Fruit fly (Drosophila melanogaster) whole organism, embryonic: ENCODE measurements around the gene CG8319.
A peak's percentile ranks its signal among the peaks of the same experiment; 100 is the strongest.

Experiments
- ATbp ChIP-seq: fragments of 200-800 bp; sonication (Bioruptor generic); optimal IDR thresholded peaks from 2 replicates; lab custom pipeline; 2017; ENCODE audit warnings: missing biosample characterization, mild to moderate bottlenecking, missing genetic modification characterization, missing genetic modification reagents
- Atf3 ChIP-seq: fragments of 200-800 bp; sonication (Bioruptor generic); optimal IDR thresholded peaks from 3 replicates; lab custom pipeline; 2016; ENCODE audit warnings: missing biosample characterization, missing genetic modification characterization
- Bdp1 ChIP-seq: fragments of 200-800 bp; sonication (Bioruptor generic); optimal IDR thresholded peaks from 3 replicates; lab custom pipeline; 2016; ENCODE audit warnings: missing biosample characterization, missing genetic modification characterization
- CG10267 ChIP-seq: fragments of 200-800 bp; sonication (Bioruptor generic); optimal IDR thresholded peaks from 2 replicates; lab custom pipeline; 2018; ENCODE audit warnings: missing biosample characterization, mild to moderate bottlenecking, missing genetic modification characterization, moderate library complexity
- CG10321 ChIP-seq: fragments of 200-800 bp; sonication (Bioruptor generic); IDR thresholded peaks from 2 replicates; pipeline ENCODE4 v1.3.6; 2022; ENCODE audit warnings: missing biosample characterization, missing genetic modification characterization
- CG10431 ChIP-seq: fragments of 200-800 bp; sonication (Bioruptor generic); optimal IDR thresholded peaks from 3 replicates; lab custom pipeline; 2018; ENCODE audit warnings: missing biosample characterization, mild to moderate bottlenecking, missing genetic modification characterization
- CG10959 ChIP-seq: fragments of 200-800 bp; sonication (Bioruptor generic); IDR thresholded peaks from 2 replicates; pipeline ENCODE4 v1.3.6; 2022; ENCODE audit warnings: missing biosample characterization, missing genetic modification characterization
- CG11093 ChIP-seq: fragments of 200-800 bp; sonication (Bioruptor generic); IDR thresholded peaks from 3 replicates; pipeline ENCODE4 v1.3.6; 2022; ENCODE audit warnings: missing biosample characterization, missing genetic modification characterization
- CG12071 ChIP-seq: fragments of 200-800 bp; sonication (Bioruptor generic); optimal IDR thresholded peaks from 3 replicates; lab custom pipeline; 2018; ENCODE audit warnings: missing biosample characterization, mild to moderate bottlenecking, missing genetic modification characterization
- CG1233 ChIP-seq: fragments of 200-800 bp; sonication (Bioruptor generic); optimal IDR thresholded peaks from 4 replicates; lab custom pipeline; 2018; ENCODE audit warnings: missing biosample characterization, mild to moderate bottlenecking, missing genetic modification characterization
- CG13123 ChIP-seq: fragments of 200-800 bp; sonication (Bioruptor generic); optimal IDR thresholded peaks from 2 replicates; lab custom pipeline; 2016; ENCODE audit warnings: missing biosample characterization, missing genetic modification characterization
- CG15269 ChIP-seq: fragments of 200-800 bp; sonication (Bioruptor generic); optimal IDR thresholded peaks from 2 replicates; lab custom pipeline; 2018; ENCODE audit warnings: missing biosample characterization, mild to moderate bottlenecking, missing genetic modification characterization, moderate library complexity
- CG1603 ChIP-seq: fragments of 200-800 bp; sonication (Bioruptor generic); optimal IDR thresholded peaks from 2 replicates; lab custom pipeline; 2019; ENCODE audit warnings: missing biosample characterization, mild to moderate bottlenecking, missing genetic modification characterization, moderate library complexity
- CG17568 ChIP-seq: fragments of 200-800 bp; sonication (Bioruptor generic); optimal IDR thresholded peaks from 2 replicates; lab custom pipeline; 2018; ENCODE audit warnings: missing biosample characterization, mild to moderate bottlenecking, missing genetic modification characterization, moderate library complexity
- CG2199 ChIP-seq: fragments of 200-800 bp; sonication (Bioruptor generic); IDR thresholded peaks from 3 replicates; pipeline ENCODE4 v1.3.6; 2022; ENCODE audit warnings: missing biosample characterization, missing genetic modification characterization
- CG2712 ChIP-seq: fragments of 200-800 bp; optimal IDR thresholded peaks from 3 replicates; lab custom pipeline; 2019; ENCODE audit warnings: missing biosample characterization, mild to moderate bottlenecking, missing genetic modification characterization, moderate library complexity
- CG30403 ChIP-seq: fragments of 200-800 bp; sonication (Bioruptor generic); optimal IDR thresholded peaks from 3 replicates; lab custom pipeline; 2016; ENCODE audit warnings: missing biosample characterization, missing genetic modification characterization
- CG6254 ChIP-seq: fragments of 200-800 bp; sonication (Bioruptor generic); optimal IDR thresholded peaks from 3 replicates; lab custom pipeline; 2017; ENCODE audit warnings: mild to moderate bottlenecking, missing biosample characterization, missing genetic modification reagents, missing genetic modification characterization
- CG6689 ChIP-seq: fragments of 200-800 bp; sonication (Bioruptor generic); IDR thresholded peaks from 2 replicates; pipeline ENCODE4 v1.3.6; 2022; ENCODE audit warnings: missing biosample characterization, missing genetic modification characterization
- CG6791 ChIP-seq: fragments of 200-800 bp; sonication (Bioruptor generic); IDR thresholded peaks from 3 replicates; pipeline ENCODE4 v1.3.6; 2022; ENCODE audit warnings: missing biosample characterization, missing genetic modification characterization; ENCODE audit not compliant: partially characterized antibody
- CG6854 ChIP-seq: fragments of 200-800 bp; sonication (Bioruptor generic); optimal IDR thresholded peaks from 3 replicates; lab custom pipeline; 2017; ENCODE audit warnings: missing biosample characterization, mild to moderate bottlenecking, missing genetic modification characterization
- CG7271 ChIP-seq: fragments of 200-800 bp; sonication (Bioruptor generic); optimal IDR thresholded peaks from 2 replicates; lab custom pipeline; 2018; ENCODE audit warnings: missing biosample characterization, mild to moderate bottlenecking, missing genetic modification characterization, moderate library complexity
- CG8388 ChIP-seq: fragments of 200-800 bp; sonication (Bioruptor generic); optimal IDR thresholded peaks from 2 replicates; lab custom pipeline; 2019; ENCODE audit warnings: missing biosample characterization, mild to moderate bottlenecking, missing genetic modification characterization, moderate library complexity
- Dad ChIP-seq: fragments of 200-800 bp; sonication (Bioruptor generic); optimal IDR thresholded peaks from 3 replicates; lab custom pipeline; 2016; ENCODE audit warnings: missing biosample characterization, missing genetic modification characterization
- Dek ChIP-seq: fragments of 200-800 bp; sonication (Bioruptor generic); optimal IDR thresholded peaks from 3 replicates; lab custom pipeline; 2019; ENCODE audit warnings: missing biosample characterization, mild to moderate bottlenecking, missing genetic modification characterization, moderate library complexity
- Eip74EF ChIP-seq, 2 experiments: fragments of 200-800 bp in 1 of 2; fragments of >200 bp in 1 of 2; sonication (Bioruptor generic) in 1 of 2; optimal IDR thresholded peaks; 2 replicates each; lab custom pipeline; 2017 to 2019; ENCODE audit warnings: missing biosample characterization in 2 of 2, missing genetic modification characterization in 2 of 2, mild to moderate bottlenecking in 1 of 2, moderate library complexity in 1 of 2
- Gug ChIP-seq: fragments of 200-800 bp; sonication (Bioruptor generic); IDR thresholded peaks from 4 replicates; pipeline ENCODE4 v1.3.6; 2022; ENCODE audit warnings: missing biosample characterization, missing genetic modification characterization
- HLH4C ChIP-seq: fragments of 200-800 bp; sonication (Bioruptor generic); IDR thresholded peaks from 3 replicates; pipeline ENCODE4 v1.3.6; 2022; ENCODE audit warnings: missing biosample characterization, missing genetic modification characterization; ENCODE audit not compliant: partially characterized antibody
- Hand ChIP-seq: fragments of 200-800 bp; sonication (Bioruptor generic); optimal IDR thresholded peaks from 2 replicates; lab custom pipeline; 2017; ENCODE audit warnings: mild to moderate bottlenecking, missing biosample characterization, missing genetic modification reagents, missing genetic modification characterization
- HmgZ ChIP-seq: fragments of 200-800 bp; sonication (Bioruptor generic); optimal IDR thresholded peaks from 2 replicates; lab custom pipeline; 2018; ENCODE audit warnings: missing biosample characterization, mild to moderate bottlenecking, missing genetic modification characterization
- Pdp1 ChIP-seq, 2 experiments: fragments of 200-800 bp; sonication (Bioruptor generic); optimal IDR thresholded peaks; 3 replicates each; lab custom pipeline; 2016; ENCODE audit warnings: missing biosample characterization in 2 of 2, missing genetic modification characterization in 2 of 2, mild to moderate bottlenecking in 1 of 2, moderate library complexity in 1 of 2
- Ravus ChIP-seq: fragments of 200-800 bp; sonication (Bioruptor generic); IDR thresholded peaks from 2 replicates; pipeline ENCODE4 v1.3.6; 2022; ENCODE audit warnings: missing biosample characterization, missing genetic modification characterization
- Six4 ChIP-seq: fragments of 200-800 bp; sonication (Bioruptor generic); optimal IDR thresholded peaks from 2 replicates; lab custom pipeline; 2016; ENCODE audit warnings: missing biosample characterization, missing genetic modification characterization
- Sry-β ChIP-seq: fragments of 200-800 bp; sonication (Bioruptor generic); optimal IDR thresholded peaks from 2 replicates; lab custom pipeline; 2018; ENCODE audit warnings: missing biosample characterization, mild to moderate bottlenecking, missing genetic modification characterization, moderate library complexity
- aop ChIP-seq: fragments of 200-800 bp; sonication (Bioruptor generic); IDR thresholded peaks from 2 replicates; pipeline ENCODE4 v1.3.6; 2022; ENCODE audit warnings: missing biosample characterization, missing genetic modification characterization
- ash1 ChIP-seq: fragments of 200-800 bp; sonication (Bioruptor generic); optimal IDR thresholded peaks from 2 replicates; lab custom pipeline; 2018; ENCODE audit warnings: missing biosample characterization, mild to moderate bottlenecking, missing genetic modification characterization
- bbx ChIP-seq: fragments of 200-800 bp; sonication (Bioruptor generic); IDR thresholded peaks from 2 replicates; pipeline ENCODE4 v1.3.6; 2022; ENCODE audit warnings: missing biosample characterization, missing genetic modification characterization; ENCODE audit not compliant: partially characterized antibody
- br ChIP-seq: fragments of >200 bp; optimal IDR thresholded peaks from 2 replicates; lab custom pipeline; 2017
- corto ChIP-seq: fragments of 200-800 bp; sonication (Bioruptor generic); optimal IDR thresholded peaks from 2 replicates; lab custom pipeline; 2016; ENCODE audit warnings: missing biosample characterization, mild to moderate bottlenecking, missing genetic modification characterization, moderate library complexity
- crp ChIP-seq, 2 experiments: fragments of 200-800 bp; sonication (Bioruptor generic); optimal IDR thresholded peaks; 2 replicates in 1 of 2; 3 replicates in 1 of 2; lab custom pipeline; 2017; ENCODE audit warnings: missing biosample characterization in 2 of 2, missing genetic modification characterization in 2 of 2, mild to moderate bottlenecking in 1 of 2, moderate library complexity in 1 of 2
- dpn ChIP-seq, 2 experiments: fragments of 200-800 bp; sonication (Bioruptor generic); optimal IDR thresholded peaks; 3 replicates each; lab custom pipeline; 2016; ENCODE audit warnings: missing biosample characterization in 2 of 2, missing genetic modification characterization in 2 of 2
- knrl ChIP-seq: fragments of 200-800 bp; sonication (Bioruptor generic); IDR thresholded peaks from 3 replicates; pipeline ENCODE4 v1.3.6; 2022; ENCODE audit warnings: missing biosample characterization, missing genetic modification characterization; ENCODE audit not compliant: partially characterized antibody
- lab ChIP-seq: fragments of 200-800 bp; sonication (Bioruptor generic); optimal IDR thresholded peaks from 3 replicates; lab custom pipeline; 2017; ENCODE audit warnings: missing biosample characterization, missing genetic modification characterization, mild to moderate bottlenecking, moderate library complexity, missing genetic modification reagents
- maf-S ChIP-seq: fragments of 200-800 bp; sonication (Bioruptor generic); optimal IDR thresholded peaks from 2 replicates; lab custom pipeline; 2016; ENCODE audit warnings: missing biosample characterization, missing genetic modification characterization
- nerfin-1 ChIP-seq: fragments of 200-800 bp; sonication (Bioruptor generic); optimal IDR thresholded peaks from 3 replicates; lab custom pipeline; 2019; ENCODE audit warnings: missing biosample characterization, mild to moderate bottlenecking, missing genetic modification characterization, moderate library complexity
- onecut ChIP-seq: fragments of 200-800 bp; sonication (Bioruptor generic); IDR thresholded peaks from 2 replicates; pipeline ENCODE4 v1.3.6; 2022; ENCODE audit warnings: missing biosample characterization, missing genetic modification characterization
- otp ChIP-seq: fragments of 200-800 bp; sonication (Bioruptor generic); IDR thresholded peaks from 3 replicates; pipeline ENCODE4, ENCODE4 v1.3.6; 2022; ENCODE audit warnings: missing biosample characterization, missing genetic modification characterization
- p53 ChIP-seq: fragments of 200-800 bp; sonication (Bioruptor generic); optimal IDR thresholded peaks from 2 replicates; lab custom pipeline; 2016; ENCODE audit warnings: missing biosample characterization, missing genetic modification characterization
- phol ChIP-seq: fragments of 200-800 bp; sonication (Bioruptor generic); optimal IDR thresholded peaks from 3 replicates; lab custom pipeline; 2018; ENCODE audit warnings: missing biosample characterization, mild to moderate bottlenecking, missing genetic modification characterization, moderate library complexity
- sc ChIP-seq, 3 experiments: fragments of >200 bp in 2 of 3; fragments of 200-800 bp in 1 of 3; sonication (Bioruptor generic) in 1 of 3; optimal IDR thresholded peaks; 2 replicates in 2 of 3; 3 replicates in 1 of 3; lab custom pipeline; 2017; ENCODE audit warnings: mild to moderate bottlenecking in 1 of 3, missing biosample characterization in 1 of 3, missing genetic modification characterization in 1 of 3, missing genetic modification reagents in 1 of 3
- vnd ChIP-seq: fragments of 200-800 bp; sonication (Bioruptor generic); IDR thresholded peaks from 3 replicates; pipeline ENCODE4 v1.3.6; 2022; ENCODE audit warnings: missing biosample characterization, missing genetic modification characterization; ENCODE audit not compliant: partially characterized antibody

The CG8319 gene

DNA sequence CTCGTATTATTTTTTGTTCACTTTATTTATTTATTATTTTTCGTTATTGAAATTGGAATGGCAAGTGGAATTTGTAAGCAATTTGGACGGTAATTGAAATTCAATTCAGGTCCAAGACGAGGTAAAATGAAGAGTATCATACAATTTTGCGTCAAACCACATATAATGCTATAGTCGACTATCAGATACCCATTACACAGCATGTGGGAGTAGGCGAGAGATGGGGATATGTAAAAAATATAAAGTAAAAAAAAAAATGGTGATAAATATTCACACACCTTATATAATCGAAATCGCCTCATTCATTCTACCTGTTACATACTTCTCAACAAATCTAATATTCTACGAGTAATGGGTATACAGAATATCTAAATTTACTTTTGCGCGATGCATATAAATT, 14.9 kb upstream of the CG8319 start (continued):
- no peak for TF ChIP-seq CG11093 (GFP tag; lab: Robert Waterston, UW)
- no peak for TF ChIP-seq CG13123 (GFP tag; lab: Kevin White, UChicago)
- no peak for TF ChIP-seq dpn (GFP tag; optimal IDR thresholded peaks at IDR 0.05; lab: Kevin White, UChicago)
- no peak for TF ChIP-seq CG7271 (tag; lab: Kevin White, UChicago)
- no peak for TF ChIP-seq CG6689 (GFP tag; lab: Robert Waterston, UW)
- TF ChIP-seq lab (GFP tag; lab: Kevin White, UChicago), result no peak
- TF ChIP-seq ash1 (GFP tag; lab: Kevin White, UChicago), result no peak
- no peak for TF ChIP-seq Dad (GFP tag; lab: Kevin White, UChicago)
- TF ChIP-seq CG10321 (GFP tag; lab: Robert Waterston, UW), result no peak
- peak; percentile 68 for TF ChIP-seq vnd
- no peak for TF ChIP-seq nerfin-1 (tag; lab: Kevin White, UChicago)
- TF ChIP-seq Eip74EF (GFP tag; optimal IDR thresholded peaks at IDR 0.05; lab: Kevin White, UChicago), result no peak
- no peak for TF ChIP-seq CG10267 (tag; lab: Kevin White, UChicago)
- no peak for TF ChIP-seq onecut (GFP tag; lab: Robert Waterston, UW)
- TF ChIP-seq CG12071 (GFP tag; lab: Kevin White, UChicago), result no peak
- TF ChIP-seq HmgZ (tag; lab: Kevin White, UChicago), result no peak
- TF ChIP-seq Sry-β (GFP tag; lab: Kevin White, UChicago), result no peak
- TF ChIP-seq CG6854, result no peak
- TF ChIP-seq CG8388, result no peak
- no peak for TF ChIP-seq ATbp (GFP tag; lab: Kevin White, UChicago)
- peak in 1 of 2 experiments; percentile 58 for TF ChIP-seq Pdp1 (GFP tag; optimal IDR thresholded peaks at IDR 0.05; lab: Kevin White, UChicago)
- no peak for TF ChIP-seq br (lab: Kevin White, UChicago)
- no peak for TF ChIP-seq CG6254 (GFP tag; lab: Kevin White, UChicago)
- no peak for TF ChIP-seq CG2199
- TF ChIP-seq bbx (GFP tag; lab: Robert Waterston, UW), result peak; percentile 33; the same call in 1 of the 2 replicates
- TF ChIP-seq knrl, result no peak
- no peak for TF ChIP-seq Dek
- TF ChIP-seq CG17568, result no peak
- TF ChIP-seq CG10431 (GFP tag; lab: Kevin White, UChicago), result no peak
- TF ChIP-seq Six4 (GFP tag; lab: Kevin White, UChicago), result no peak
- no peak for TF ChIP-seq p53 (GFP tag; lab: Kevin White, UChicago)
- no peak for TF ChIP-seq corto
- TF ChIP-seq CG15269 (tag; lab: Kevin White, UChicago), result peak; percentile 12
- TF ChIP-seq Atf3 (GFP tag; lab: Kevin White, UChicago), result no peak
- TF ChIP-seq sc (optimal IDR thresholded peaks at IDR 0.05; lab: Kevin White, UChicago), result no peak
- no peak for TF ChIP-seq sc (GFP tag; optimal IDR thresholded peaks at IDR 0.05; lab: Kevin White, UChicago)

DNA sequence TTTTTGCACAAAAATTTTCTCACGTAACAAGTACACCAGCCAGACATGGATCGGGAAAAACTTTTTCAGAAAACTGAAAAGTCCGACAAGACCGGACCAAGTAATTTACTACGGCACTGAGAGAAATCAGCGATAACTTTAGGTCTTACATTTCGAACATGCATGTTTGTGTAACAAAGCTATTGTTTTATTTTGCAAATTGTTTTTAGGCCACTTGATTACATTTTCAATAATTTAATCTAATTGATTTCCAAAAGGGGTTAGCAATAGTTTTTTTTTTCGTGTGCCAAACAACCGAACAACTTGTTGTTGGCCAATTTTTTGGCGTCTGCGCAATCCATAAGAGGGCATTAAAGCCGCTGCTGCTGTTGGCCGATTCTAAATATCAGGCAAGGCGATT, 14.0 kb upstream of the CG8319 start:
- TF ChIP-seq CG6791 (GFP tag; lab: Robert Waterston, UW) (no peak), CG10959 (no peak), CG30403 (GFP tag; lab: Kevin White, UChicago) (peak; percentile 72), HLH4C (GFP tag; lab: Robert Waterston, UW) (no peak), Gug (GFP tag; lab: Robert Waterston, UW) (peak; percentile 48; the same call in 3 of the 4 replicates), Bdp1 (GFP tag; lab: Kevin White, UChicago) (peak; percentile 31), Hand (GFP tag; lab: Kevin White, UChicago) (peak; percentile 47), otp (GFP tag; lab: Robert Waterston, UW) (peak; percentile 64; the same call in 2 of the 3 replicates), CG1233 (GFP tag; lab: Kevin White, UChicago) (peak; percentile 48), CG1603 (peak; percentile 54), crp (GFP tag; optimal IDR thresholded peaks at IDR 0.05; lab: Kevin White, UChicago) (no peak), CG2712 (tag; lab: Kevin White, UChicago) (peak; percentile 46), aop (GFP tag; lab: Robert Waterston, UW) (no peak), maf-S (GFP tag; lab: Kevin White, UChicago) (peak; percentile 33), phol (tag; lab: Kevin White, UChicago) (peak; percentile 59), Ravus (GFP tag; lab: Robert Waterston, UW) (peak; percentile 37; the same call in 1 of the 2 replicates)
